Fruit fly (Drosophila melanogaster) whole organism, embryonic: ENCODE results near the gene Acph-1.

Source experiments
- Abd-B ChIP-seq: fragments of 200-800 bp; sonication (Bioruptor generic); optimal IDR thresholded peaks from 2 replicates; lab custom pipeline; 2018; ENCODE audit warnings: missing biosample characterization, mild to moderate bottlenecking, missing genetic modification characterization, moderate library complexity
- CG10366 ChIP-seq: fragments of 200-800 bp; sonication (Bioruptor generic); IDR thresholded peaks from 2 replicates; pipeline ENCODE4 v1.3.6; 2022; ENCODE audit warnings: missing biosample characterization, missing genetic modification characterization
- CG10543 ChIP-seq: fragments of 200-800 bp; sonication (Bioruptor generic); optimal IDR thresholded peaks from 3 replicates; lab custom pipeline; 2017; ENCODE audit warnings: missing biosample characterization, mild to moderate bottlenecking, missing genetic modification characterization, moderate library complexity
- CG10959 ChIP-seq: fragments of 200-800 bp; sonication (Bioruptor generic); IDR thresholded peaks from 2 replicates; pipeline ENCODE4 v1.3.6; 2022; ENCODE audit warnings: missing biosample characterization, missing genetic modification characterization
- CG11247 ChIP-seq: fragments of 200-800 bp; sonication (Bioruptor generic); IDR thresholded peaks from 2 replicates; pipeline ENCODE4 v1.3.6; 2022; ENCODE audit warnings: missing biosample characterization, missing genetic modification characterization
- CG15601 ChIP-seq: fragments of 200-800 bp; sonication (Bioruptor generic); optimal IDR thresholded peaks from 3 replicates; lab custom pipeline; 2019; ENCODE audit warnings: missing biosample characterization, mild to moderate bottlenecking, missing genetic modification characterization, moderate library complexity
- CG15696 ChIP-seq: fragments of 200-800 bp; sonication (Bioruptor generic); optimal IDR thresholded peaks from 2 replicates; lab custom pipeline; 2019; ENCODE audit warnings: missing biosample characterization, mild to moderate bottlenecking, missing genetic modification characterization, moderate library complexity
- CG16779 ChIP-seq: fragments of 200-800 bp; sonication (Bioruptor generic); IDR thresholded peaks from 2 replicates; pipeline ENCODE4 v1.3.6; 2022; ENCODE audit warnings: missing biosample characterization, missing genetic modification characterization
- CG17612 ChIP-seq: fragments of 200-800 bp; sonication (Bioruptor generic); IDR thresholded peaks from 2 replicates; pipeline ENCODE4 v1.3.6; 2022; ENCODE audit warnings: missing biosample characterization, missing genetic modification characterization
- CG17829 ChIP-seq: fragments of 200-800 bp; optimal IDR thresholded peaks from 2 replicates; lab custom pipeline; 2019; ENCODE audit warnings: missing biosample characterization, mild to moderate bottlenecking, missing genetic modification characterization, moderate library complexity
- CG1792 ChIP-seq: fragments of 200-800 bp; sonication (Bioruptor generic); optimal IDR thresholded peaks from 2 replicates; lab custom pipeline; 2016; ENCODE audit warnings: missing biosample characterization, missing genetic modification characterization
- CG18262 ChIP-seq: fragments of 200-800 bp; optimal IDR thresholded peaks from 3 replicates; lab custom pipeline; 2019; ENCODE audit warnings: missing biosample characterization, mild to moderate bottlenecking, missing genetic modification characterization, moderate library complexity
- CG18476 ChIP-seq: fragments of 200-800 bp; sonication (Bioruptor generic); optimal IDR thresholded peaks from 2 replicates; lab custom pipeline; 2016; ENCODE audit warnings: missing biosample characterization, mild to moderate bottlenecking, missing genetic modification characterization
- CG2199 ChIP-seq: fragments of 200-800 bp; sonication (Bioruptor generic); IDR thresholded peaks from 3 replicates; pipeline ENCODE4 v1.3.6; 2022; ENCODE audit warnings: missing biosample characterization, missing genetic modification characterization
- CG2875 ChIP-seq: fragments of 200-800 bp; sonication (Bioruptor generic); optimal IDR thresholded peaks from 2 replicates; lab custom pipeline; 2017; ENCODE audit warnings: missing biosample characterization, mild to moderate bottlenecking, missing genetic modification characterization, missing genetic modification reagents
- CG2889 ChIP-seq: fragments of 200-800 bp; sonication (Bioruptor generic); IDR thresholded peaks from 3 replicates; pipeline ENCODE4 v1.3.6; 2022; ENCODE audit warnings: missing biosample characterization, missing genetic modification characterization
- CG31224 ChIP-seq: fragments of 200-800 bp; sonication (Bioruptor generic); IDR thresholded peaks from 2 replicates; pipeline ENCODE4 v1.3.6; 2022; ENCODE audit warnings: missing biosample characterization, missing genetic modification characterization
- CG32772 ChIP-seq: fragments of 200-800 bp; sonication (Bioruptor generic); IDR thresholded peaks from 2 replicates; pipeline ENCODE4 v1.3.6; 2022; ENCODE audit warnings: missing biosample characterization, missing genetic modification characterization
- CG4328 ChIP-seq: fragments of 200-800 bp; sonication (Bioruptor generic); optimal IDR thresholded peaks from 3 replicates; lab custom pipeline; 2017; ENCODE audit warnings: missing biosample characterization, missing genetic modification reagents, missing genetic modification characterization
- CG7271 ChIP-seq: fragments of 200-800 bp; sonication (Bioruptor generic); optimal IDR thresholded peaks from 2 replicates; lab custom pipeline; 2018; ENCODE audit warnings: missing biosample characterization, mild to moderate bottlenecking, missing genetic modification characterization, moderate library complexity
- CG7556 ChIP-seq: fragments of 200-800 bp; sonication (Bioruptor generic); optimal IDR thresholded peaks from 2 replicates; lab custom pipeline; 2017; ENCODE audit warnings: missing biosample characterization, mild to moderate bottlenecking, missing genetic modification characterization
- CG7987 ChIP-seq: fragments of 200-800 bp; sonication (Bioruptor generic); optimal IDR thresholded peaks from 2 replicates; lab custom pipeline; 2018; ENCODE audit warnings: missing biosample characterization, mild to moderate bottlenecking, missing genetic modification characterization, moderate library complexity
- D19B ChIP-seq: fragments of 200-800 bp; sonication (Bioruptor generic); optimal IDR thresholded peaks from 2 replicates; lab custom pipeline; 2017; ENCODE audit warnings: missing biosample characterization, mild to moderate bottlenecking, missing genetic modification characterization
- Dad ChIP-seq: fragments of 200-800 bp; sonication (Bioruptor generic); optimal IDR thresholded peaks from 3 replicates; lab custom pipeline; 2016; ENCODE audit warnings: missing biosample characterization, missing genetic modification characterization
- Dek ChIP-seq: fragments of 200-800 bp; sonication (Bioruptor generic); optimal IDR thresholded peaks from 3 replicates; lab custom pipeline; 2019; ENCODE audit warnings: missing biosample characterization, mild to moderate bottlenecking, missing genetic modification characterization, moderate library complexity
- Dfd ChIP-seq, 2 experiments: fragments of >200 bp; optimal IDR thresholded peaks; 2 replicates each; lab custom pipeline; 2017; ENCODE audit warnings: missing biosample characterization in 2 of 2, missing genetic modification characterization in 2 of 2
- E2f1 ChIP-seq: fragments of 200-800 bp; sonication (Bioruptor generic); IDR thresholded peaks from 2 replicates; pipeline ENCODE4 v1.3.6; 2022; ENCODE audit warnings: missing biosample characterization, missing genetic modification characterization
- Hand ChIP-seq: fragments of 200-800 bp; sonication (Bioruptor generic); optimal IDR thresholded peaks from 2 replicates; lab custom pipeline; 2017; ENCODE audit warnings: mild to moderate bottlenecking, missing biosample characterization, missing genetic modification reagents, missing genetic modification characterization
- Hr39 ChIP-seq: fragments of >200 bp; optimal IDR thresholded peaks from 2 replicates; lab custom pipeline; 2017
- Mrtf ChIP-seq: fragments of 200-800 bp; sonication (Bioruptor generic); IDR thresholded peaks from 3 replicates; pipeline ENCODE4 v1.3.6; 2022; ENCODE audit warnings: missing biosample characterization, missing genetic modification characterization
- Nf-YA ChIP-seq: fragments of 200-800 bp; sonication (Bioruptor generic); IDR thresholded peaks from 2 replicates; pipeline ENCODE4 v1.3.6; 2022; ENCODE audit warnings: missing biosample characterization, missing genetic modification characterization
- Rfx ChIP-seq: fragments of 200-800 bp; sonication (Bioruptor generic); IDR thresholded peaks from 2 replicates; pipeline ENCODE4 v1.3.6; 2022; ENCODE audit warnings: missing biosample characterization, missing genetic modification characterization
- dmrt99B ChIP-seq: fragments of 200-800 bp; sonication (Bioruptor generic); optimal IDR thresholded peaks from 2 replicates; lab custom pipeline; 2018; ENCODE audit warnings: missing biosample characterization, mild to moderate bottlenecking, missing genetic modification characterization, moderate library complexity
- dpn ChIP-seq, 2 experiments: fragments of 200-800 bp; sonication (Bioruptor generic); optimal IDR thresholded peaks; 3 replicates each; lab custom pipeline; 2016; ENCODE audit warnings: missing biosample characterization in 2 of 2, missing genetic modification characterization in 2 of 2
- emc ChIP-seq: fragments of 200-800 bp; sonication (Bioruptor generic); optimal IDR thresholded peaks from 2 replicates; lab custom pipeline; 2016; ENCODE audit warnings: missing biosample characterization, missing genetic modification characterization
- ems ChIP-seq: fragments of 200-800 bp; sonication (Bioruptor generic); optimal IDR thresholded peaks from 3 replicates; lab custom pipeline; 2016; ENCODE audit warnings: missing biosample characterization, missing genetic modification characterization
- ftz-f1 ChIP-seq: fragments of 200-800 bp; sonication (Bioruptor generic); optimal IDR thresholded peaks from 2 replicates; lab custom pipeline; 2016; ENCODE audit warnings: missing biosample characterization, missing genetic modification characterization
- inv ChIP-seq: fragments of 200-800 bp; sonication (Bioruptor generic); IDR thresholded peaks from 2 replicates; pipeline ENCODE4 v1.3.6; 2022; ENCODE audit warnings: missing biosample characterization, missing genetic modification characterization; ENCODE audit not compliant: partially characterized antibody
- jigr1 ChIP-seq: fragments of 200-800 bp; sonication (Bioruptor generic); IDR thresholded peaks from 3 replicates; pipeline ENCODE4 v1.3.6; 2022; ENCODE audit warnings: missing biosample characterization, missing genetic modification characterization
- kni ChIP-seq: fragments of 200-800 bp; sonication (Bioruptor generic); optimal IDR thresholded peaks from 3 replicates; lab custom pipeline; 2017; ENCODE audit warnings: mild to moderate bottlenecking, missing biosample characterization, missing genetic modification reagents, missing genetic modification characterization
- nmo ChIP-seq: fragments of 200-800 bp; sonication (Bioruptor generic); optimal IDR thresholded peaks from 2 replicates; lab custom pipeline; 2018; ENCODE audit warnings: missing biosample characterization, mild to moderate bottlenecking, missing genetic modification characterization, moderate library complexity
- onecut ChIP-seq: fragments of 200-800 bp; sonication (Bioruptor generic); IDR thresholded peaks from 2 replicates; pipeline ENCODE4 v1.3.6; 2022; ENCODE audit warnings: missing biosample characterization, missing genetic modification characterization
- pnt ChIP-seq: fragments of 200-800 bp; sonication (Bioruptor generic); optimal IDR thresholded peaks from 3 replicates; lab custom pipeline; 2016; ENCODE audit warnings: missing biosample characterization, missing genetic modification characterization
- shn ChIP-seq: fragments of 200-800 bp; sonication (Bioruptor generic); optimal IDR thresholded peaks from 3 replicates; lab custom pipeline; 2016; ENCODE audit warnings: missing biosample characterization, missing genetic modification characterization
- sisA ChIP-seq: fragments of 200-800 bp; sonication (Bioruptor generic); IDR thresholded peaks from 2 replicates; pipeline ENCODE4 v1.3.6; 2022; ENCODE audit warnings: missing biosample characterization, missing genetic modification characterization
- so ChIP-seq: fragments of 200-800 bp; sonication (Bioruptor generic); IDR thresholded peaks from 3 replicates; pipeline ENCODE4 v1.3.6; 2022; ENCODE audit warnings: missing biosample characterization, missing genetic modification characterization
- tll ChIP-seq, 2 experiments: fragments of 200-800 bp in 1 of 2; fragments of >200 bp in 1 of 2; sonication (Bioruptor generic) in 1 of 2; optimal IDR thresholded peaks; 2 replicates each; lab custom pipeline; 2017 to 2019; ENCODE audit warnings: missing biosample characterization in 2 of 2, missing genetic modification characterization in 2 of 2, mild to moderate bottlenecking in 1 of 2, moderate library complexity in 1 of 2
- vfl ChIP-seq: fragments of 200-800 bp; sonication (Bioruptor generic); optimal IDR thresholded peaks from 2 replicates; lab custom pipeline; 2016; ENCODE audit warnings: missing biosample characterization, missing genetic modification characterization
- zen ChIP-seq: fragments of 200-800 bp; sonication (Bioruptor generic); optimal IDR thresholded peaks from 3 replicates; lab custom pipeline; 2018; ENCODE audit warnings: missing biosample characterization, mild to moderate bottlenecking, missing genetic modification characterization, moderate library complexity

Gene Acph-1

dm6 chr3R:30021559-30022451, 28.6 kb upstream of the Acph-1 start, which contains the start of gene Mgat2 (continued):
- TF ChIP-seq pnt (GFP tag; lab: Kevin White, UChicago) (no peak), D19B (GFP tag; lab: Kevin White, UChicago) (no peak), vfl (no peak), CG1792 (GFP tag; lab: Kevin White, UChicago) (no peak), CG17612 (GFP tag; lab: Robert Waterston, UW) (no peak), CG4328 (peak; percentile 9), tll (GFP tag; optimal IDR thresholded peaks at IDR 0.05; lab: Kevin White, UChicago) (peak in 1 of 2 experiments; percentile 45), Mrtf (GFP tag; lab: Robert Waterston, UW) (no peak), Dfd (GFP tag; optimal IDR thresholded peaks at IDR 0.05; lab: Kevin White, UChicago) (no peak), Hr39 (lab: Kevin White, UChicago) (no peak), CG2199 (GFP tag; lab: Robert Waterston, UW) (peak; percentile 74; the same call in 1 of the 3 replicates), CG15696 (no peak), sisA (GFP tag; lab: Robert Waterston, UW) (no peak), Nf-YA (GFP tag; lab: Robert Waterston, UW) (no peak), Dek (tag; lab: Kevin White, UChicago) (peak; percentile 43), CG7556 (no peak), nmo (no peak), CG18476 (GFP tag; lab: Kevin White, UChicago) (no peak), inv (GFP tag; lab: Robert Waterston, UW) (peak; percentile 74), Hand (GFP tag; lab: Kevin White, UChicago) (peak; percentile 31), CG2875 (GFP tag; lab: Kevin White, UChicago) (peak; percentile 14), jigr1 (no peak), CG15601 (peak; percentile 71), CG10366 (no peak), CG7271 (tag; lab: Kevin White, UChicago) (peak; percentile 13), Dad (GFP tag; lab: Kevin White, UChicago) (no peak), ftz-f1 (GFP tag; lab: Kevin White, UChicago) (no peak), CG32772 (GFP tag; lab: Robert Waterston, UW) (no peak), CG10543 (GFP tag; lab: Kevin White, UChicago) (peak; percentile 77), so (GFP tag; lab: Robert Waterston, UW) (peak; percentile 34; the same call in 2 of the 3 replicates), shn (no peak), CG16779 (no peak), CG10959 (GFP tag; lab: Robert Waterston, UW) (no peak), dpn (GFP tag; optimal IDR thresholded peaks at IDR 0.05; lab: Kevin White, UChicago) (no peak), Abd-B (GFP tag; lab: Kevin White, UChicago) (no peak), zen (tag; lab: Kevin White, UChicago) (no peak), CG7987 (GFP tag; lab: Kevin White, UChicago) (peak; percentile 75), CG18262 (tag; lab: Kevin White, UChicago) (peak; percentile 30), E2f1 (GFP tag; lab: Robert Waterston, UW) (peak; percentile 49; the same call in 1 of the 2 replicates), CG2889 (GFP tag; lab: Robert Waterston, UW) (no peak), ems (GFP tag; lab: Kevin White, UChicago) (peak; percentile 11), kni (peak; percentile 90), onecut (GFP tag; lab: Robert Waterston, UW) (peak; percentile 94), CG17829 (tag; lab: Kevin White, UChicago) (peak; percentile 71), CG11247 (GFP tag; lab: Robert Waterston, UW) (no peak), Rfx (GFP tag; lab: Robert Waterston, UW) (peak; percentile 37; the same call in 1 of the 2 replicates), emc (GFP tag; lab: Kevin White, UChicago) (no peak), dmrt99B (no peak), CG31224 (GFP tag; lab: Robert Waterston, UW) (no peak)
